Fruit fly (Drosophila melanogaster) whole organism, embryonic: ENCODE measurements around the gene CG15764.

ENCODE experiments used
- Awh ChIP-seq: fragments of 200-800 bp; sonication (Bioruptor generic); IDR thresholded peaks from 2 replicates; pipeline ENCODE4, ENCODE4 v1.3.6; 2022; ENCODE audit warnings: missing biosample characterization, missing genetic modification characterization
- BtbVII ChIP-seq: fragments of 200-800 bp; sonication (Bioruptor generic); optimal IDR thresholded peaks from 3 replicates; lab custom pipeline; 2017; ENCODE audit warnings: missing biosample characterization, mild to moderate bottlenecking, missing genetic modification characterization
- CG10654 ChIP-seq: fragments of 200-800 bp; sonication (Bioruptor generic); optimal IDR thresholded peaks from 2 replicates; lab custom pipeline; 2016; ENCODE audit warnings: missing biosample characterization, missing genetic modification characterization
- CG11093 ChIP-seq: fragments of 200-800 bp; sonication (Bioruptor generic); IDR thresholded peaks from 3 replicates; pipeline ENCODE4 v1.3.6; 2022; ENCODE audit warnings: missing biosample characterization, missing genetic modification characterization
- CG11696 ChIP-seq: fragments of 200-800 bp; sonication (Bioruptor generic); IDR thresholded peaks from 2 replicates; pipeline ENCODE4 v1.3.6; 2022; ENCODE audit warnings: missing biosample characterization, missing genetic modification characterization
- CG12071 ChIP-seq: fragments of 200-800 bp; sonication (Bioruptor generic); optimal IDR thresholded peaks from 3 replicates; lab custom pipeline; 2018; ENCODE audit warnings: missing biosample characterization, mild to moderate bottlenecking, missing genetic modification characterization
- CG12391 ChIP-seq: fragments of 200-800 bp; sonication (Bioruptor generic); optimal IDR thresholded peaks from 3 replicates; lab custom pipeline; 2018; ENCODE audit warnings: missing biosample characterization, mild to moderate bottlenecking, missing genetic modification characterization, moderate library complexity
- CG13424 ChIP-seq: fragments of 200-800 bp; sonication (Bioruptor generic); optimal IDR thresholded peaks from 2 replicates; lab custom pipeline; 2019; ENCODE audit warnings: missing biosample characterization, mild to moderate bottlenecking, missing genetic modification characterization, moderate library complexity
- CG13894 ChIP-seq: fragments of 200-800 bp; sonication (Bioruptor generic); optimal IDR thresholded peaks from 3 replicates; lab custom pipeline; 2018; ENCODE audit warnings: missing biosample characterization, mild to moderate bottlenecking, missing genetic modification characterization, moderate library complexity
- CG14965 ChIP-seq: fragments of 200-800 bp; sonication (Bioruptor generic); optimal IDR thresholded peaks from 2 replicates; lab custom pipeline; 2016; ENCODE audit warnings: missing biosample characterization, missing genetic modification characterization, borderline replicate concordance
- CG15073 ChIP-seq: fragments of 200-800 bp; sonication (Bioruptor generic); optimal IDR thresholded peaks from 2 replicates; lab custom pipeline; 2016; ENCODE audit warnings: missing biosample characterization, missing genetic modification characterization
- CG1647 ChIP-seq: fragments of 200-800 bp; sonication (Bioruptor generic); optimal IDR thresholded peaks from 3 replicates; lab custom pipeline; 2016; ENCODE audit warnings: missing biosample characterization, missing genetic modification characterization
- CG17186 ChIP-seq: fragments of 200-800 bp; sonication (Bioruptor generic); optimal IDR thresholded peaks from 3 replicates; lab custom pipeline; 2017; ENCODE audit warnings: missing biosample characterization, missing genetic modification reagents, missing genetic modification characterization
- CG17361 ChIP-seq: fragments of 200-800 bp; sonication (Bioruptor generic); IDR thresholded peaks from 3 replicates; pipeline ENCODE4 v1.3.6; 2022; ENCODE audit warnings: missing biosample characterization, missing genetic modification characterization
- CG17912 ChIP-seq: fragments of 200-800 bp; sonication (Bioruptor generic); optimal IDR thresholded peaks from 2 replicates; lab custom pipeline; 2018; ENCODE audit warnings: missing biosample characterization, mild to moderate bottlenecking, missing genetic modification characterization
- CG4404 ChIP-seq: fragments of 200-800 bp; sonication (Bioruptor generic); IDR thresholded peaks from 2 replicates; pipeline ENCODE4 v1.3.6; 2022; ENCODE audit warnings: missing biosample characterization, missing genetic modification characterization
- CG6683 ChIP-seq: fragments of 200-800 bp; sonication (Bioruptor generic); optimal IDR thresholded peaks from 2 replicates; lab custom pipeline; 2017; ENCODE audit warnings: missing biosample characterization, mild to moderate bottlenecking, missing genetic modification characterization, missing genetic modification reagents
- CG6791 ChIP-seq: fragments of 200-800 bp; sonication (Bioruptor generic); IDR thresholded peaks from 3 replicates; pipeline ENCODE4 v1.3.6; 2022; ENCODE audit warnings: missing biosample characterization, missing genetic modification characterization; ENCODE audit not compliant: partially characterized antibody
- CG7839 ChIP-seq: fragments of 200-800 bp; sonication (Bioruptor generic); optimal IDR thresholded peaks from 3 replicates; lab custom pipeline; 2018; ENCODE audit warnings: missing biosample characterization, mild to moderate bottlenecking, missing genetic modification characterization, moderate library complexity
- CG9609 ChIP-seq: fragments of 200-800 bp; sonication (Bioruptor generic); optimal IDR thresholded peaks from 3 replicates; lab custom pipeline; 2016; ENCODE audit warnings: missing biosample characterization, missing genetic modification characterization
- CrebB ChIP-seq: fragments of 200-800 bp; sonication (Bioruptor generic); optimal IDR thresholded peaks from 3 replicates; lab custom pipeline; 2018; ENCODE audit warnings: missing biosample characterization, mild to moderate bottlenecking, missing genetic modification characterization
- Dek ChIP-seq: fragments of 200-800 bp; sonication (Bioruptor generic); optimal IDR thresholded peaks from 3 replicates; lab custom pipeline; 2019; ENCODE audit warnings: missing biosample characterization, mild to moderate bottlenecking, missing genetic modification characterization, moderate library complexity
- Dip3 ChIP-seq: fragments of 200-800 bp; sonication (Bioruptor generic); optimal IDR thresholded peaks from 3 replicates; lab custom pipeline; 2016; ENCODE audit warnings: missing biosample characterization, missing genetic modification characterization
- Eip74EF ChIP-seq, 2 experiments: fragments of 200-800 bp in 1 of 2; fragments of >200 bp in 1 of 2; sonication (Bioruptor generic) in 1 of 2; optimal IDR thresholded peaks; 2 replicates each; lab custom pipeline; 2017 to 2019; ENCODE audit warnings: missing biosample characterization in 2 of 2, missing genetic modification characterization in 2 of 2, mild to moderate bottlenecking in 1 of 2, moderate library complexity in 1 of 2
- Hmr ChIP-seq: fragments of 200-800 bp; sonication (Bioruptor generic); optimal IDR thresholded peaks from 3 replicates; lab custom pipeline; 2017; ENCODE audit warnings: mild to moderate bottlenecking, missing biosample characterization, missing genetic modification reagents, missing genetic modification characterization
- Mrtf ChIP-seq: fragments of 200-800 bp; sonication (Bioruptor generic); IDR thresholded peaks from 3 replicates; pipeline ENCODE4 v1.3.6; 2022; ENCODE audit warnings: missing biosample characterization, missing genetic modification characterization
- Side ChIP-seq: fragments of 200-800 bp; sonication (Bioruptor generic); optimal IDR thresholded peaks from 2 replicates; lab custom pipeline; 2016; ENCODE audit warnings: missing biosample characterization, missing genetic modification characterization
- Six4 ChIP-seq: fragments of 200-800 bp; sonication (Bioruptor generic); optimal IDR thresholded peaks from 2 replicates; lab custom pipeline; 2016; ENCODE audit warnings: missing biosample characterization, missing genetic modification characterization
- Sry-β ChIP-seq: fragments of 200-800 bp; sonication (Bioruptor generic); optimal IDR thresholded peaks from 2 replicates; lab custom pipeline; 2018; ENCODE audit warnings: missing biosample characterization, mild to moderate bottlenecking, missing genetic modification characterization, moderate library complexity
- Stat92E ChIP-seq, 3 experiments: fragments of >200 bp in 2 of 3; fragments of 200-800 bp in 1 of 3; sonication (Bioruptor generic) in 1 of 3; optimal IDR thresholded peaks; 2 replicates each; lab custom pipeline; 2017 to 2019; ENCODE audit warnings: missing biosample characterization in 3 of 3, missing genetic modification characterization in 3 of 3, mild to moderate bottlenecking in 1 of 3, moderate library complexity in 1 of 3
- Vsx1 ChIP-seq: fragments of 200-800 bp; sonication (Bioruptor generic); optimal IDR thresholded peaks from 2 replicates; lab custom pipeline; 2017; ENCODE audit warnings: missing biosample characterization, mild to moderate bottlenecking, missing genetic modification characterization, missing genetic modification reagents
- bab2 ChIP-seq: fragments of 200-800 bp; sonication (Bioruptor generic); optimal IDR thresholded peaks from 2 replicates; lab custom pipeline; 2016; ENCODE audit warnings: missing biosample characterization, missing genetic modification characterization
- bsh ChIP-seq, 2 experiments: fragments of 200-800 bp; sonication (Bioruptor generic); optimal IDR thresholded peaks; 2 replicates each; lab custom pipeline; 2017 to 2018; ENCODE audit warnings: mild to moderate bottlenecking in 2 of 2, missing biosample characterization in 2 of 2, missing genetic modification characterization in 2 of 2, moderate library complexity in 1 of 2
- cato ChIP-seq: fragments of 200-800 bp; sonication (Bioruptor generic); optimal IDR thresholded peaks from 2 replicates; lab custom pipeline; 2016; ENCODE audit warnings: missing biosample characterization, missing genetic modification characterization, borderline replicate concordance
- chn ChIP-seq: fragments of 200-800 bp; sonication (Bioruptor generic); optimal IDR thresholded peaks from 2 replicates; lab custom pipeline; 2016; ENCODE audit warnings: missing biosample characterization, missing genetic modification characterization
- dmrt99B ChIP-seq: fragments of 200-800 bp; sonication (Bioruptor generic); optimal IDR thresholded peaks from 2 replicates; lab custom pipeline; 2018; ENCODE audit warnings: missing biosample characterization, mild to moderate bottlenecking, missing genetic modification characterization, moderate library complexity
- gce ChIP-seq: fragments of 200-800 bp; sonication (Bioruptor generic); IDR thresholded peaks from 3 replicates; pipeline ENCODE4 v1.3.6; 2022; ENCODE audit warnings: missing biosample characterization, missing genetic modification characterization
- gcm ChIP-seq: fragments of 200-800 bp; sonication (Bioruptor generic); optimal IDR thresholded peaks from 2 replicates; lab custom pipeline; 2019; ENCODE audit warnings: missing biosample characterization, mild to moderate bottlenecking, missing genetic modification characterization, moderate library complexity
- inv ChIP-seq: fragments of 200-800 bp; sonication (Bioruptor generic); IDR thresholded peaks from 2 replicates; pipeline ENCODE4 v1.3.6; 2022; ENCODE audit warnings: missing biosample characterization, missing genetic modification characterization; ENCODE audit not compliant: partially characterized antibody
- luna ChIP-seq: fragments of 200-800 bp; sonication (Bioruptor generic); optimal IDR thresholded peaks from 2 replicates; lab custom pipeline; 2016; ENCODE audit warnings: missing biosample characterization, missing genetic modification characterization
- ranshi ChIP-seq: fragments of 200-800 bp; sonication (Bioruptor generic); IDR thresholded peaks from 2 replicates; pipeline ENCODE4 v1.3.6; 2022; ENCODE audit warnings: missing biosample characterization, missing genetic modification characterization
- ro ChIP-seq: fragments of 200-800 bp; sonication (Bioruptor generic); IDR thresholded peaks from 2 replicates; pipeline ENCODE4 v1.3.6; 2022; ENCODE audit warnings: missing biosample characterization, missing genetic modification characterization
- salm ChIP-seq: fragments of 200-800 bp; sonication (Bioruptor generic); optimal IDR thresholded peaks from 2 replicates; lab custom pipeline; 2018; ENCODE audit warnings: missing biosample characterization, mild to moderate bottlenecking, missing genetic modification characterization
- sima ChIP-seq: fragments of 200-800 bp; sonication (Bioruptor generic); optimal IDR thresholded peaks from 2 replicates; lab custom pipeline; 2016; ENCODE audit warnings: missing biosample characterization, missing genetic modification characterization
- so ChIP-seq: fragments of 200-800 bp; sonication (Bioruptor generic); IDR thresholded peaks from 3 replicates; pipeline ENCODE4 v1.3.6; 2022; ENCODE audit warnings: missing biosample characterization, missing genetic modification characterization
- stc ChIP-seq: fragments of 200-800 bp; sonication (Bioruptor generic); IDR thresholded peaks from 2 replicates; pipeline ENCODE4 v1.3.6; 2022; ENCODE audit warnings: missing biosample characterization, missing genetic modification characterization
- sug ChIP-seq: fragments of 200-800 bp; optimal IDR thresholded peaks from 2 replicates; lab custom pipeline; 2019; ENCODE audit warnings: missing biosample characterization, mild to moderate bottlenecking, missing genetic modification characterization, moderate library complexity
- tna ChIP-seq: fragments of 200-800 bp; sonication (Bioruptor generic); IDR thresholded peaks from 2 replicates; pipeline ENCODE4 v1.3.6; 2022; ENCODE audit warnings: missing biosample characterization, missing genetic modification characterization; ENCODE audit not compliant: partially characterized antibody

Gene CG15764

DNA sequence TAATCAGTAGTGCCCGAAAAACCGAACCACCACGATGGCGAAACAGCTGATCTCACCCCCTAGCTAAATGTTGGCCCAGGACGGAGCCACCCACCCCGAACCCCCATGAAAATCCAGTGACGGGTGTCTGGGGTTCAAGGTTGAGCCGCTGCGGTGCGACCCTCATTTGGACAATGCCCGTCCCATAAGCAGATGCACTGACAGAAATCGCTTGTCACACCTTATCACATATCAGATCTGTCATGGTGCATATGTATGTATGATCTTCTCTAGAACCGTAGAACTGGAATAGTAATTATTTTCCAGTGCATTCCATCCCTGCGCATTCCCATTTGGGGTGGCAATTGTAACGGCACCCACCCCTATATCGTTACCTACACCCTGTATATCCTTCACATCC, 20.0 kb downstream of the CG15764 start (continued):
- TF ChIP-seq gcm (GFP tag; lab: Kevin White, UChicago) (peak; percentile 78), Vsx1 (no peak), CG13894 (no peak), ranshi (GFP tag; lab: Robert Waterston, UW) (no peak), luna (GFP tag; lab: Kevin White, UChicago) (no peak), Stat92E (GFP tag; optimal IDR thresholded peaks at IDR 0.05; lab: Kevin White, UChicago) (no peak), inv (GFP tag; lab: Robert Waterston, UW) (no peak), Six4 (GFP tag; lab: Kevin White, UChicago) (peak; percentile 4), CG17361 (GFP tag; lab: Robert Waterston, UW) (0 out of 3 replicates have a peak, but pooled peaks have one; percentile 14), CG6683 (no peak), ro (GFP tag; lab: Robert Waterston, UW) (no peak), CG11093 (no peak)

DNA sequence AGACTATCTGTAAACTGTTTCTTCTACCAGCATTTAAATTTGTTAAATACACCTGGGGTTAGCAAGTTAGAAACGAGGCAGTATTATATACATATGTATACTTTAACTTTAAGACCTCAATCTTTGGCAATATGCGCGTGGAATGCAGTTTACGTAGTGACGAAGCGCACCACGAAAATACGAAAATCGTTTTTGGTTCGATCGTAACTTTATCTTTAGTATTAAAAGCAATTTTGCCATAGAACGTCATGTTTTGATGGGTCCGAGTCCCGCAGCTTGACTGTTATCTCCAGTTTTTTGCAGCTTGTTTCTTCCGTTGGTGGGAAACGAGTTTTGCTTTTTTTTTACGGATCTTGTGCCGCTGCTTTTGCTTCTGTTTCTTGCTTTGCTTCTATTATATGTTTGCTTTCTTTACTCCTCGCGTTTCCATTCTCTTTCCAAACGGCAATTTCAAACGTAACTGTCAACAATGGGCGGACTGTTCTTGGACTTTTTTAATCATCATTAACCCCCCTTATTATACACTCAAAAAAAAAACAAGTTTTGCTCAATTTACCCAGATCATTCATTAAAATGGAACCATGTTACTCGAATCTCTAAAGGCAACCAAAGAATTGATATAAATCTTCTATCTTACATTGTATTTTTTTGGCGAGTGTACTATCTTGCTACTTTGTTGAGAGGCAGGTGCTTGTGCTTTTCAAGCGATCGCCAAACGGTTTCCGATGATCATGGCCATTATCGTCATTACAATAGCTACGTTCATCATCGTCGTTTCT, 23.0 kb downstream of the CG15764 start:
- TF ChIP-seq Awh (GFP tag; lab: Robert Waterston, UW), result no peak
- TF ChIP-seq CrebB, result no peak
- peak; percentile 75 for TF ChIP-seq Dip3 (GFP tag; lab: Kevin White, UChicago)
- no peak for TF ChIP-seq CG17186 (GFP tag; lab: Kevin White, UChicago)
- TF ChIP-seq CG13424, result no peak
- peak; percentile 21 for TF ChIP-seq chn
- no peak for TF ChIP-seq Mrtf (GFP tag; lab: Robert Waterston, UW)
- no peak for TF ChIP-seq salm (tag; lab: Kevin White, UChicago)
- TF ChIP-seq Eip74EF (GFP tag; optimal IDR thresholded peaks at IDR 0.05; lab: Kevin White, UChicago), result no peak
- TF ChIP-seq CG11696, result no peak
- TF ChIP-seq CG15073 (GFP tag; lab: Kevin White, UChicago), result no peak
- peak; percentile 46 for TF ChIP-seq CG7839 (tag; lab: Kevin White, UChicago)
- peak; percentile 5 for TF ChIP-seq CG1647
- peak; percentile 54 for TF ChIP-seq Hmr (GFP tag; lab: Kevin White, UChicago)
- TF ChIP-seq sug (tag; lab: Kevin White, UChicago), result no peak
- no peak for TF ChIP-seq stc (GFP tag; lab: Robert Waterston, UW)
- no peak for TF ChIP-seq Sry-β (GFP tag; lab: Kevin White, UChicago)
- TF ChIP-seq bab2 (GFP tag; lab: Kevin White, UChicago), result peak; percentile 10
- no peak for TF ChIP-seq so
- TF ChIP-seq Dek (tag; lab: Kevin White, UChicago), result peak; percentile 44
- no peak for TF ChIP-seq tna (GFP tag; lab: Robert Waterston, UW)
- peak; percentile 70 for TF ChIP-seq Side
- TF ChIP-seq CG12391 (tag; lab: Kevin White, UChicago), result peak; percentile 43
- no peak for TF ChIP-seq CG4404 (GFP tag; lab: Robert Waterston, UW)
- TF ChIP-seq BtbVII (GFP tag; lab: Kevin White, UChicago), result no peak
- TF ChIP-seq CG6791, result no peak
- no peak for TF ChIP-seq CG9609 (GFP tag; lab: Kevin White, UChicago)
- TF ChIP-seq CG12071 (GFP tag; lab: Kevin White, UChicago), result no peak
- TF ChIP-seq sima (GFP tag; lab: Kevin White, UChicago), result no peak
- no peak for TF ChIP-seq cato (GFP tag; lab: Kevin White, UChicago)
- no peak for TF ChIP-seq CG17912 (GFP tag; lab: Kevin White, UChicago)
- no peak for TF ChIP-seq gce (GFP tag; lab: Robert Waterston, UW)
- TF ChIP-seq CG10654 (GFP tag; lab: Kevin White, UChicago), result no peak
- no peak for TF ChIP-seq CG14965 (GFP tag; lab: Kevin White, UChicago)
- no peak for TF ChIP-seq dmrt99B (tag; lab: Kevin White, UChicago)
- TF ChIP-seq bsh (GFP tag; optimal IDR thresholded peaks at IDR 0.05; lab: Kevin White, UChicago), result peak; percentile 33 to 58
